Worm (Caenorhabditis elegans): ENCODE measurements around the gene sta-2.

DNA sequence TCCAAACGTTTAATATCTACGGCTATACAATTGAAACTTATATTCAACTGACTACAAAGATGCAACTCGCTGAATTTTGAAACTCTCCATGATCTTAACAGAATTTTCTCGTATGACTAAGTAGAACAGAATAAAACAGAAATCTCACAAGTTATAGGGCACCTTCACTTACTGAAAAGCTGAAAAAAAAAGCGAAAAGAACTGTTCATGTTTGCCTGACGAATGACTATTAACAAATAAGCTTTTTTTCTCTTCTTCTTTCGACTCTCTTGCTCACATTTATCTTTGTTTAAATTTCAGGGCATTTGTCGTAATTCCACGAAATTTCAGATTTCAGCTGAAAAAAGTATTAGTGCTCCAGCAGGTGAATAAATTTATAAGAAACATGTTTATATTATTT is 38.3 kb upstream of the sta-2 start, which contains the start of gene xbx-6:
- TF ChIP-seq nhr-6 (tag; optimal IDR thresholded peaks at IDR 0.05), result no peak
- no peak for TF ChIP-seq lin-39 (tag; optimal IDR thresholded peaks at IDR 0.05)
- no peak for TF ChIP-seq ztf-1 (GFP tag; conservative IDR thresholded peaks at IDR 0.05)
- no peak for TF ChIP-seq mbf-1 (tag; optimal IDR thresholded peaks at IDR 0.05)
- TF ChIP-seq nhr-23 (tag; optimal IDR thresholded peaks at IDR 0.05), result no peak
- TF ChIP-seq nhr-77 (tag; optimal IDR thresholded peaks at IDR 0.05), result no peak
- no peak for TF ChIP-seq fos-1 (tag; optimal IDR thresholded peaks at IDR 0.05)
- TF ChIP-seq snpc-4 (tag; optimal IDR thresholded peaks at IDR 0.05), result no peak
- TF ChIP-seq nhr-12 (tag; optimal IDR thresholded peaks at IDR 0.05), result no peak
- no peak for TF ChIP-seq blmp-1 (tag; optimal IDR thresholded peaks at IDR 0.05; ENCODE audit: insufficient read depth)
- no peak for TF ChIP-seq lsy-2 (tag; optimal IDR thresholded peaks at IDR 0.05)
- no peak for TF ChIP-seq elt-3 (tag; optimal IDR thresholded peaks at IDR 0.05)
- TF ChIP-seq lin-13 (GFP tag; optimal IDR thresholded peaks at IDR 0.05), result no peak
- TF ChIP-seq nhr-237 (tag; optimal IDR thresholded peaks at IDR 0.05), result no peak
